Worm (Caenorhabditis elegans) whole organism, late embryonic: ENCODE data around the gene epic-2.

Experiments used
- eyg-1 ChIP-seq: sonication (generic microtip); optimal IDR thresholded peaks from 2 replicates; lab custom pipeline; 2016; ENCODE audit warnings: missing genotype, missing genetic modification characterization, missing compliant biosample characterization
- fkh-6 ChIP-seq: sonication (generic microtip); optimal IDR thresholded peaks from 2 replicates; lab custom pipeline; 2016; ENCODE audit warnings: missing genetic modification characterization, missing compliant biosample characterization

DNA sequence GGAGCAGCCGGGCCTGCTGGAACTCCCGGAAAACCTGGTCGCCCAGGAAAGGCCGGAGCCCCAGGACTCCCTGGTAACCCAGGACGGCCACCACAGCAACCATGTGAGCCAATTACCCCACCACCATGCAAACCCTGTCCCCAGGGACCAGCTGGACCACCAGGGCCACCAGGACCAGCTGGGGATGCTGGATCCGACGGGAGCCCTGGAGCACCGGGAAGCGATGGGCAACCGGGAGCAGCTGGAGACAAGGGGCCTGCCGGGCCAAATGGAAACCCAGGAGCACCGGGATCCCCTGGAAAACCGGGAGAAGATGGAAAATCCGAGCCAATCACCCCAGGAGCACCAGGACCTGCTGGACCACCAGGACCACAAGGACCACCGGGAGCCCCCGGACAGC, 48.5 kb downstream of the epic-2 start:
- no peak for TF ChIP-seq eyg-1 (tag; lab: Kevin White, UChicago)
- no peak for TF ChIP-seq fkh-6 (tag; lab: Kevin White, UChicago)
